Fruit fly (Drosophila melanogaster): ENCODE measurements around the gene Cht11.

The Cht11 gene

DNA sequence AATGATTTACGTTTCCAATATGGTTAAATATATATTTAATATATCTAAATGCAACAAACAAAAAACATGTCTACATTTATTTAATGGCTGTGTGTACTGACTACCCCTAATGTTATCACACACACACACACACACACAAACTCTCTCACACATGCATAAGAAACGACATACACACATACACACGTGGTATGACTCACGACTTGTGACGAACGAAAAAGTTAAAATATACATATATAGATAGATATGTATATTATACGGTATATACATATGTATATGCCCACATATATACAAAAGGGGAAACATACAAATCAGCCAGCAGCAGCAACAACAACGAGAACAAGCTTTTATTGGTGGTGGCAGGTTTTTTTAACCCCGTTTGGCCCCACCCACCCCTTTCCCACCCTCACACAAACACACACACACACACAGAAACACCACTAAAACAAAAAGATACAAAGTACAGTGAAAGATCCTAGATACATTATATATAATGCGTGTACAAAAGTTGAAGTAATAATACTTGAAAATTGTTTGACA is 25.7 kb upstream of the Cht11 start (continued):
- TF ChIP-seq CG12769 (tag; optimal IDR thresholded peaks at IDR 0.05) = peak; percentile 18
- peak; percentile 39 for TF ChIP-seq gem (tag; optimal IDR thresholded peaks at IDR 0.05)
- no peak for TF ChIP-seq tx (GFP tag; optimal IDR thresholded peaks at IDR 0.05)
- TF ChIP-seq Hr51 (GFP tag; optimal IDR thresholded peaks at IDR 0.05) = peak in 1 of 2 experiments; percentile 33
- 0 out of 4 replicates have a peak, but pooled peaks have one; percentile 30 for TF ChIP-seq chinmo (GFP tag; IDR thresholded peaks at IDR 0.05; ENCODE audit: partially characterized antibody)
- peak; percentile 37 for TF ChIP-seq Deaf1 (tag; optimal IDR thresholded peaks at IDR 0.05)
- no peak for TF ChIP-seq btn (GFP tag; optimal IDR thresholded peaks at IDR 0.05)
- 0 out of 2 replicates have a peak, but pooled peaks have one; percentile 13 for TF ChIP-seq slbo (GFP tag; IDR thresholded peaks at IDR 0.05)
- peak; percentile 25; the same call in 1 of the 2 replicates for TF ChIP-seq CG31441 (GFP tag; IDR thresholded peaks at IDR 0.05)
- TF ChIP-seq PHDP (tag; optimal IDR thresholded peaks at IDR 0.05) = peak; percentile 9
- no peak for TF ChIP-seq pita (GFP tag; optimal IDR thresholded peaks at IDR 0.05)
- no peak for TF ChIP-seq prd (optimal IDR thresholded peaks at IDR 0.05)
- TF ChIP-seq prd (GFP tag; IDR thresholded peaks at IDR 0.05) = 0 out of 3 replicates have a peak, but pooled peaks have one; percentile 5
- TF ChIP-seq Meics (GFP tag; optimal IDR thresholded peaks at IDR 0.05) = peak; percentile 25
- no peak for TF ChIP-seq NC2β (GFP tag; optimal IDR thresholded peaks at IDR 0.05)
- TF ChIP-seq CG11695 (GFP tag; IDR thresholded peaks at IDR 0.05) = 0 out of 3 replicates have a peak, but pooled peaks have one; percentile 36
- no peak for TF ChIP-seq unc-4 (GFP tag; IDR thresholded peaks at IDR 0.05; ENCODE audit: partially characterized antibody)
- no peak for TF ChIP-seq CG32532 (GFP tag; IDR thresholded peaks at IDR 0.05)
- TF ChIP-seq CG8478 (optimal IDR thresholded peaks at IDR 0.05) = no peak
- no peak for TF ChIP-seq MBD-R2 (GFP tag; IDR thresholded peaks at IDR 0.05)
- TF ChIP-seq Doc2 (GFP tag; IDR thresholded peaks at IDR 0.05) = no peak
- TF ChIP-seq CG1529 (GFP tag; optimal IDR thresholded peaks at IDR 0.05) = no peak
- peak; percentile 32 for TF ChIP-seq CG7839 (tag; optimal IDR thresholded peaks at IDR 0.05)
- no peak for TF ChIP-seq otp (GFP tag; IDR thresholded peaks at IDR 0.05)

DNA sequence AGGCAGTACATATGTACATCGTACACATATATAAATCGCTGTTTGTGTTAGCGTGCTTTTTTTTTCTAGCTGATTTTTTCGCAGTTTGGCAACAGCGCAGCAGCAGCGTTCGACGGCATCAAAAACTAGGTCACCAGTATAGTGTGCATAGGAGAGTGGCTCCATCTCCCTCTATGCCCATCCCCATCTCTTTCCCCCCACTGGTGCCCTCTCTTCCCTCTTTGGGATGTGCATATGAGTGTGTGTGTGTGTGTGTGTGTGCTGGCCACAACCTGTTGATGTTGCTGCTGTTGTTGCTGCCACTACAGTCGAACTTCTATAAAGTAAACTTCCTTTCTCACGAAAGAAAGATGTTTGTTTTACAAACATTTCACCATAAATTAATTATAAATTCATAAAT is 22.4 kb upstream of the Cht11 start:
- TF ChIP-seq rib (GFP tag; IDR thresholded peaks at IDR 0.05) = no peak
- no peak for TF ChIP-seq NfI (GFP tag; optimal IDR thresholded peaks at IDR 0.05)
- no peak for TF ChIP-seq kay (GFP tag; optimal IDR thresholded peaks at IDR 0.05)
- peak; percentile 94 for TF ChIP-seq kah (GFP tag; optimal IDR thresholded peaks at IDR 0.05)
- peak; percentile 66 for TF ChIP-seq crol (GFP tag; IDR thresholded peaks at IDR 0.05)
- no peak for TF ChIP-seq Six4 (GFP tag; optimal IDR thresholded peaks at IDR 0.05)
- no peak for TF ChIP-seq gro (GFP tag; optimal IDR thresholded peaks at IDR 0.05)
- TF ChIP-seq CG10431 (GFP tag; optimal IDR thresholded peaks at IDR 0.05) = no peak
- TF ChIP-seq Nf-YB (GFP tag; optimal IDR thresholded peaks at IDR 0.05) = no peak
- TF ChIP-seq Lpt (GFP tag; optimal IDR thresholded peaks at IDR 0.05) = no peak
- no peak for TF ChIP-seq Hr78 (GFP tag; optimal IDR thresholded peaks at IDR 0.05)
- TF ChIP-seq Sin3A (optimal IDR thresholded peaks at IDR 0.05) = no peak
- no peak for TF ChIP-seq Mes4 (GFP tag; optimal IDR thresholded peaks at IDR 0.05)
- TF ChIP-seq CG1832 (GFP tag; optimal IDR thresholded peaks at IDR 0.05) = peak; percentile 28
- no peak for TF ChIP-seq CG4854 (GFP tag; optimal IDR thresholded peaks at IDR 0.05)
- TF ChIP-seq otp (GFP tag; IDR thresholded peaks at IDR 0.05) = no peak
- TF ChIP-seq CG6654 (GFP tag; optimal IDR thresholded peaks at IDR 0.05) = no peak
- TF ChIP-seq Xbp1 (GFP tag; optimal IDR thresholded peaks at IDR 0.05) = no peak
- no peak for TF ChIP-seq Vsx1 (GFP tag; optimal IDR thresholded peaks at IDR 0.05)
- no peak for TF ChIP-seq CG32772 (GFP tag; IDR thresholded peaks at IDR 0.05)
- peak; percentile 13 for TF ChIP-seq ash1 (GFP tag; optimal IDR thresholded peaks at IDR 0.05)
- no peak for TF ChIP-seq CG13123 (GFP tag; optimal IDR thresholded peaks at IDR 0.05)
- TF ChIP-seq CG16863 (GFP tag; optimal IDR thresholded peaks at IDR 0.05) = no peak
- no peak for TF ChIP-seq sna (GFP tag; IDR thresholded peaks at IDR 0.05; ENCODE audit: partially characterized antibody)
- no peak for TF ChIP-seq CG4820 (GFP tag; optimal IDR thresholded peaks at IDR 0.05)
- TF ChIP-seq CG12769 (tag; optimal IDR thresholded peaks at IDR 0.05) = peak; percentile 57
- TF ChIP-seq lab (GFP tag; optimal IDR thresholded peaks at IDR 0.05) = no peak
- no peak for TF ChIP-seq E2f2 (GFP tag; IDR thresholded peaks at IDR 0.05)
- TF ChIP-seq grau (tag; optimal IDR thresholded peaks at IDR 0.05) = peak; percentile 59
